Comparison of ENCODE assay signal across 5 worm cellular contexts in the genomic region with DNA sequence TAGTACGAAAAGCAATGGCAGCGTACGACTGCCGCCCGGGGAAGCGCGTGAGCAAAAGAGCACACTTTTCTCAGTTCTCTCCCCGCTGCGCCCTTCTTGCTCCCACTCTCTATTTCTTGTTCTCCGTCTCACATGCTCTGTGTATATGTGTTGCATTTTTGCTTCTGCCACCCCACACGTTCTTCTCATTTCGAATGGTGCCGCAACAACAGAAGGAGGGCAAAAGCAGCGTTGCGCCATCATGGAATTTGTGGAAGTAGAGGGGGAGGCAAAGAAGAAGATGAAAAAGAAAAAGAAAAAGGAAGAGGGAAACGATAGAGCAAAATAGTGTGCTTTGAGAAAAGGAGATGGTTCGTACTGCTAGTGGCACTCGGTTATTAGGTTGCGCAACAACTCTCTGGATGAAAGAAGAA.
TF ChIP-seq lines count a peak whose summit lies in the region.

No protein-coding gene starts in this region.

TF ChIP-seq in whole organism, L1 larva, 84 proteins besides CTCF, POLR2A, EP300 and RAD21 (continues in another document):
- TF ChIP-seq lin-35 (GFP tag; optimal IDR thresholded peaks at IDR 0.05; lab: Kevin White, UChicago) (peak; percentile 29 to 48), nhr-71 (tag; optimal IDR thresholded peaks at IDR 0.05; lab: Kevin White, UChicago) (peak; percentile 82), C34B4.2 (tag; optimal IDR thresholded peaks at IDR 0.05; lab: Kevin White, UChicago) (no peak), nhr-47 (tag; optimal IDR thresholded peaks at IDR 0.05; lab: Kevin White, UChicago) (peak; percentile 72), efl-1 (optimal IDR thresholded peaks at IDR 0.05; lab: Kevin White, UChicago) (peak; percentile 27 to 28), efl-1 (GFP tag; optimal IDR thresholded peaks at IDR 0.05 in 1 of 2; lab: Kevin White, UChicago) (peak in 1 of 2 experiments; percentile 89), lin-15B (tag; optimal IDR thresholded peaks at IDR 0.05; lab: Kevin White, UChicago) (no peak), ces-1 (GFP tag; optimal IDR thresholded peaks at IDR 0.05; lab: Kevin White, UChicago) (peak; percentile 63), ceh-82 (tag; optimal IDR thresholded peaks at IDR 0.05; lab: Kevin White, UChicago) (peak in 2 of 3 experiments; percentile 50 to 79), snu-23 (GFP tag; optimal IDR thresholded peaks at IDR 0.05; lab: Kevin White, UChicago) (peak; percentile 69), ama-1 (optimal IDR thresholded peaks at IDR 0.05; lab: Kevin White, UChicago) (no peak), ztf-4 (tag; optimal IDR thresholded peaks at IDR 0.05; lab: Kevin White, UChicago) (peak; percentile 46), dpl-1 (GFP tag; optimal IDR thresholded peaks at IDR 0.05; lab: Kevin White, UChicago) (peak in 1 of 3 experiments; percentile 24), fkh-8 (tag; optimal IDR thresholded peaks at IDR 0.05; lab: Kevin White, UChicago) (peak; percentile 88), unc-98 (GFP tag; IDR thresholded peaks at IDR 0.05; lab: Robert Waterston, UW) (no peak), nhr-20 (tag; optimal IDR thresholded peaks at IDR 0.05; lab: Kevin White, UChicago) (peak; percentile 46), unc-86 (tag; optimal IDR thresholded peaks at IDR 0.05; lab: Kevin White, UChicago) (peak; percentile 80)

TF ChIP-seq in whole organism, L3 larva, 47 proteins besides CTCF, POLR2A, EP300 and RAD21 (continues in another document):
- TF ChIP-seq ceh-9 (tag; optimal IDR thresholded peaks at IDR 0.05; lab: Kevin White, UChicago) (no peak), mml-1 (tag; optimal IDR thresholded peaks at IDR 0.05; lab: Kevin White, UChicago) (no peak), unc-39 (tag; optimal IDR thresholded peaks at IDR 0.05; lab: Kevin White, UChicago) (no peak), zag-1 (tag; optimal IDR thresholded peaks at IDR 0.05; lab: Kevin White, UChicago) (no peak), ceh-16 (tag; optimal IDR thresholded peaks at IDR 0.05; lab: Kevin White, UChicago) (no peak), ceh-82 (tag; optimal IDR thresholded peaks at IDR 0.05; lab: Kevin White, UChicago) (no peak), nhr-11 (tag; optimal IDR thresholded peaks at IDR 0.05; lab: Kevin White, UChicago) (peak; percentile 12), fkh-2 (tag; optimal IDR thresholded peaks at IDR 0.05; lab: Kevin White, UChicago) (peak; percentile 10), fos-1 (tag; optimal IDR thresholded peaks at IDR 0.05; lab: Kevin White, UChicago) (no peak), unc-62 (GFP tag; optimal IDR thresholded peaks at IDR 0.05; lab: Kevin White, UChicago) (peak; percentile 29), lin-39 (tag; optimal IDR thresholded peaks at IDR 0.05; lab: Kevin White, UChicago) (peak; percentile 90), ceh-28 (tag; optimal IDR thresholded peaks at IDR 0.05; lab: Kevin White, UChicago) (no peak), elt-3 (tag; optimal IDR thresholded peaks at IDR 0.05; lab: Kevin White, UChicago) (no peak), elt-1 (tag; optimal IDR thresholded peaks at IDR 0.05; lab: Kevin White, UChicago) (no peak), ztf-4 (tag; optimal IDR thresholded peaks at IDR 0.05; lab: Kevin White, UChicago) (peak; percentile 60), nhr-76 (tag; optimal IDR thresholded peaks at IDR 0.05; lab: Kevin White, UChicago) (no peak), nhr-28 (tag; optimal IDR thresholded peaks at IDR 0.05; lab: Kevin White, UChicago) (no peak), nhr-237 (tag; optimal IDR thresholded peaks at IDR 0.05; lab: Kevin White, UChicago) (no peak), tbx-2 (tag; optimal IDR thresholded peaks at IDR 0.05; lab: Kevin White, UChicago) (peak; percentile 53)

TF ChIP-seq in whole organism, early embryonic, 17 proteins besides CTCF, POLR2A, EP300 and RAD21:
- TF ChIP-seq scrt-1 (GFP tag; IDR thresholded peaks at IDR 0.05; lab: Robert Waterston, UW) (0 out of 2 replicates have a peak, but pooled peaks have one; percentile 26), tbx-37 (GFP tag; conservative IDR thresholded peaks at IDR 0.05; lab: Robert Waterston, UW) (0 out of 2 replicates have a peak, but pooled peaks have one; percentile 10), F13C5.2 (tag; optimal IDR thresholded peaks at IDR 0.05; lab: Kevin White, UChicago) (peak; percentile 6), pes-1 (GFP tag; IDR thresholded peaks at IDR 0.05; lab: Robert Waterston, UW) (peak; percentile 23; the same call in 1 of the 2 replicates), hnd-1 (tag; optimal IDR thresholded peaks at IDR 0.05; lab: Kevin White, UChicago) (no peak)

TF ChIP-seq in whole organism, midembryonic, 9 proteins besides CTCF, POLR2A, EP300 and RAD21:
- no peak for TF ChIP-seq ztf-23 (GFP tag; IDR thresholded peaks at IDR 0.05; lab: Robert Waterston, UW)
- no peak for TF ChIP-seq flt-1 (GFP tag; IDR thresholded peaks at IDR 0.05; lab: Robert Waterston, UW)
- TF ChIP-seq ztf-29 (GFP tag; IDR thresholded peaks at IDR 0.05; lab: Robert Waterston, UW): no peak
- peak; percentile 53 for TF ChIP-seq cog-1 (tag; optimal IDR thresholded peaks at IDR 0.05; lab: Kevin White, UChicago)
- TF ChIP-seq tab-1 (GFP tag; IDR thresholded peaks at IDR 0.05; lab: Robert Waterston, UW): no peak
- no peak for TF ChIP-seq T22C8.4 (GFP tag; IDR thresholded peaks at IDR 0.05; lab: Robert Waterston, UW)
- TF ChIP-seq klf-2 (GFP tag; conservative IDR thresholded peaks at IDR 0.05; lab: Robert Waterston, UW): no peak

TF ChIP-seq in whole organism, young adult, 124 proteins besides CTCF, POLR2A, EP300 and RAD21 (continues in another document):
- TF ChIP-seq nfya-2 (GFP tag; IDR thresholded peaks at IDR 0.05; lab: Robert Waterston, UW) (no peak), dox-1 (GFP tag; IDR thresholded peaks at IDR 0.05; lab: Robert Waterston, UW) (peak; percentile 44; the same call in 1 of the 2 replicates), somi-1 (GFP tag; optimal IDR thresholded peaks at IDR 0.05; lab: Kevin White, UChicago) (peak; percentile 67), attf-5 (GFP tag; optimal IDR thresholded peaks at IDR 0.05; lab: Kevin White, UChicago) (peak; percentile 59), snpc-4 (GFP tag; optimal IDR thresholded peaks at IDR 0.05; lab: Kevin White, UChicago) (no peak), snpc-4 (tag; optimal IDR thresholded peaks at IDR 0.05; lab: Kevin White, UChicago) (peak in 1 of 4 experiments; percentile 22), gei-17 (GFP tag; optimal IDR thresholded peaks at IDR 0.05; lab: Kevin White, UChicago) (peak; percentile 6), nhr-120 (GFP tag; IDR thresholded peaks at IDR 0.05; lab: Robert Waterston, UW) (no peak), sdz-38 (tag; optimal IDR thresholded peaks at IDR 0.05; lab: Kevin White, UChicago) (no peak), let-526 (GFP tag; IDR thresholded peaks at IDR 0.05; lab: Robert Waterston, UW) (no peak), C06A6.2 (GFP tag; conservative IDR thresholded peaks at IDR 0.05; lab: Robert Waterston, UW) (no peak), ztf-3 (GFP tag; optimal IDR thresholded peaks at IDR 0.05; lab: Kevin White, UChicago) (no peak), ceh-79 (tag; optimal IDR thresholded peaks at IDR 0.05; lab: Kevin White, UChicago) (no peak), attf-6 (GFP tag; IDR thresholded peaks at IDR 0.05; lab: Robert Waterston, UW) (no peak), B0261.1 (tag; optimal IDR thresholded peaks at IDR 0.05; lab: Kevin White, UChicago) (no peak), cebp-1 (GFP tag; IDR thresholded peaks at IDR 0.05; lab: Robert Waterston, UW) (no peak), cebp-1 (tag; optimal IDR thresholded peaks at IDR 0.05; lab: Kevin White, UChicago) (peak; percentile 75), chd-7 (tag; optimal IDR thresholded peaks at IDR 0.05; lab: Kevin White, UChicago) (peak; percentile 60), lin-26 (GFP tag; IDR thresholded peaks at IDR 0.05; lab: Robert Waterston, UW) (no peak), madf-10 (tag; optimal IDR thresholded peaks at IDR 0.05; lab: Kevin White, UChicago) (peak; percentile 25), F49E8.2 (tag; optimal IDR thresholded peaks at IDR 0.05; lab: Kevin White, UChicago; ENCODE audit: insufficient read depth) (no peak), xnd-1 (tag; optimal IDR thresholded peaks at IDR 0.05; lab: Kevin White, UChicago) (no peak), efl-1 (GFP tag; optimal IDR thresholded peaks at IDR 0.05; lab: Kevin White, UChicago) (no peak), B0035.1 (tag; optimal IDR thresholded peaks at IDR 0.05; lab: Kevin White, UChicago) (peak; percentile 4), tbp1 (GFP tag; optimal IDR thresholded peaks at IDR 0.05; lab: Kevin White, UChicago) (no peak), K12H6.12 (tag; optimal IDR thresholded peaks at IDR 0.05; lab: Kevin White, UChicago) (peak; percentile 84), lin-40 (tag; optimal IDR thresholded peaks at IDR 0.05; lab: Kevin White, UChicago) (peak; percentile 28), Y56A3A.18 (GFP tag; IDR thresholded peaks at IDR 0.05; lab: Robert Waterston, UW) (no peak), pbrm-1 (GFP tag; IDR thresholded peaks at IDR 0.05; lab: Robert Waterston, UW) (peak; percentile 8; the same call in 1 of the 2 replicates), Y53G8AR.9 (GFP tag; conservative IDR thresholded peaks at IDR 0.05; lab: Robert Waterston, UW) (no peak), F52B5.7 (tag; optimal IDR thresholded peaks at IDR 0.05; lab: Kevin White, UChicago) (no peak), F39B2.1 (GFP tag; IDR thresholded peaks at IDR 0.05; lab: Robert Waterston, UW) (no peak), nfyb-1 (GFP tag; IDR thresholded peaks at IDR 0.05; lab: Robert Waterston, UW) (no peak), Y95B8A.8 (GFP tag; IDR thresholded peaks at IDR 0.05; lab: Robert Waterston, UW) (no peak), lir-1 (GFP tag; conservative IDR thresholded peaks at IDR 0.05; lab: Robert Waterston, UW) (no peak), nhr-80 (tag; optimal IDR thresholded peaks at IDR 0.05; lab: Kevin White, UChicago) (peak; percentile 77), egl-44 (GFP tag; IDR thresholded peaks at IDR 0.05; lab: Robert Waterston, UW) (no peak), lag-1 (GFP tag; IDR thresholded peaks at IDR 0.05; lab: Robert Waterston, UW) (no peak), hlh-26 (GFP tag; conservative IDR thresholded peaks at IDR 0.05; lab: Robert Waterston, UW) (no peak), D2030.7 (GFP tag; IDR thresholded peaks at IDR 0.05; lab: Robert Waterston, UW) (no peak), hmg-20 (GFP tag; IDR thresholded peaks at IDR 0.05; lab: Robert Waterston, UW) (no peak), hlh-12 (tag; optimal IDR thresholded peaks at IDR 0.05; lab: Kevin White, UChicago) (no peak), hsf-1 (GFP tag; IDR thresholded peaks at IDR 0.05; lab: Robert Waterston, UW) (no peak), zim-3 (tag; optimal IDR thresholded peaks at IDR 0.05; lab: Kevin White, UChicago) (peak; percentile 51), aptf-3 (GFP tag; IDR thresholded peaks at IDR 0.05; lab: Robert Waterston, UW) (no peak), madf-3 (GFP tag; IDR thresholded peaks at IDR 0.05; lab: Robert Waterston, UW) (no peak)

Comparison
In these comparisons a context has a peak if more than half of its experiments do, and no peak if none do; other contexts are left out.
1. Of the 8 proteins assayed by ChIP-seq in both whole organism, young adult and whole organism, L1 larva: peak only in whole organism, young adult: none; only in whole organism, L1 larva: efl-1; in both: none; in neither: 4; mixed calls (peak in some experiments, not most) for 3.